Worm (Caenorhabditis elegans): ENCODE measurements around the gene C48B4.8.

DNA sequence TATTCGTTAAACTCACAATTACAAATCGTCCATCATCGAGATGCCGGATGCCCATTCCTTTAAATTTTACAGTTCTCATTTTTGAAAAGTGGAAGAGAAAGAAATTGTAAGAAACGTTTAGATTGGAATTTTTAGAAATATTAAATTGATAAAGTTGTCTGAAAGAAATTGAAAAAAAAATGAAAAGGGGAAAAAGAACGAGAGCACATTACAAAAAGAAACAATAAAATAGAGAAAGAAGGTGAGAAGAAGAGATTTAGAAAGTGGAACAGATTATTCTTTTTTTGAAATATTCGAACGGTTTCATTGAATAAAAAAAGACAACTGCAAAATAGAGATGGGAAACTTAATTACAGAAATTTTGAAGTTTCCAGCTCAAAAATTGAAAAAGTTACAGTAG lies at the start of gene C48B4.8:
- TF ChIP-seq unc-62 (GFP tag; optimal IDR thresholded peaks at IDR 0.05) (no peak), fkh-10 (GFP tag; optimal IDR thresholded peaks at IDR 0.05) (no peak), zag-1 (tag; optimal IDR thresholded peaks at IDR 0.05) (no peak), pax-3 (tag; optimal IDR thresholded peaks at IDR 0.05) (no peak)
